Fruit fly (Drosophila melanogaster) whole organism: Measurements from ENCODE around the gene Adi1.
A peak's percentile ranks its signal among the peaks of the same experiment; 100 is the strongest.

Source experiments
- CG8478 ChIP-seq: fragments of >200 bp; optimal IDR thresholded peaks from 2 replicates; lab custom pipeline; 2018; ENCODE audit warnings: inconsistent platforms
- Dll ChIP-seq: fragments of >200 bp; optimal IDR thresholded peaks from 2 replicates; lab custom pipeline; 2017
- EcR ChIP-seq, 2 experiments: fragments of >200 bp; optimal IDR thresholded peaks; 2 replicates each; lab custom pipeline; 2017; ENCODE audit warnings: missing biosample characterization in 2 of 2, missing genetic modification characterization in 2 of 2, missing genetic modification reagents in 2 of 2
- pan ChIP-seq: fragments of >200 bp; optimal IDR thresholded peaks from 2 replicates; lab custom pipeline; 2017
- psq ChIP-seq: fragments of >200 bp; optimal IDR thresholded peaks from 2 replicates; lab custom pipeline; 2017
- usp ChIP-seq: fragments of >200 bp; optimal IDR thresholded peaks from 2 replicates; lab custom pipeline; 2017; ENCODE audit warnings: missing biosample characterization, missing genetic modification characterization, mixed read lengths

Adi1 gene

DNA sequence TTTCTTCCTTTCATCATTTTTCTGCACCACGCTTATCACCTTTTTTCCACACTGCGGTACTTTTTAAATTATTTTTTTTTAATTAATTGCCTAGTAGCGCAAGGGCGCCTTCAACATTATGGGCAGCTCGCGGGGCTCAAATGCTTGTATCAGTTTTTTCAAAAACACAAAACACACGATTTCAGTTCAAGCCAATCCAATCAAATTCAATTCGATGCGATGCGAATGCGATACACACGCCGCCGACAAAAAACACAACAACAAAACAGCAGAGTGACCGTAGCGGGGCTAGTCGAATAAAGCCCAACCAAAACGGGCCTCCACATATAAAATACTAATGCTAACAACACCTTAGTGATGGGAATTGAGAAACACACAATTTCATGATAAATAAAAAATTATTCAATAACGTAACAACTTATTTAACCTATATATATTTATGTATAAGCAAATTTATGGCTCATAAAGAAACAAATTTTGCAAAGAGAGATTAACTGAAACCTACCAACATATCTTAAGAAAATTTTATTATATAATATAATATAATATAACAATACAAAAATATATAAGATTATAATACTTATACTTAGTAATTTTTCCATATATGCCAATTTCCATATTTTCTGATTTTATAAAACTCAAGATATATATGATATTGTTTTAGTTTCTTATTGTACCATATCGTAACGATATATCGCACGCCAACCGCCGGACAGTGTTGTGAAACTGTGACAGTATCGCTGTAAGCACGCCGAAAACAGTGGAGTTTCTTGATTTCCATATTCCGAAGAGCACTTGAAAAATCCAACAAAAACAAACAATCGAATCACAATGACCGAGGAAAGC, 2.2 kb upstream of the Adi1 start, which contains the start of the genes CG32066 and CG8003:
CG32066 (minus strand) TSS at position 270 of the 846 bp plus-strand sequence.
CG8003 (plus strand) TSS at position 732 of the 846 bp plus-strand sequence.
- TF ChIP-seq usp (GFP tag; lab: Kevin White, UChicago) (no peak), Dll (lab: Kevin White, UChicago) (no peak), pan (lab: Kevin White, UChicago) (no peak), psq (lab: Kevin White, UChicago) (no peak), CG8478 (lab: Kevin White, UChicago) (no peak), EcR (GFP tag; optimal IDR thresholded peaks at IDR 0.05; lab: Kevin White, UChicago) (no peak)

DNA sequence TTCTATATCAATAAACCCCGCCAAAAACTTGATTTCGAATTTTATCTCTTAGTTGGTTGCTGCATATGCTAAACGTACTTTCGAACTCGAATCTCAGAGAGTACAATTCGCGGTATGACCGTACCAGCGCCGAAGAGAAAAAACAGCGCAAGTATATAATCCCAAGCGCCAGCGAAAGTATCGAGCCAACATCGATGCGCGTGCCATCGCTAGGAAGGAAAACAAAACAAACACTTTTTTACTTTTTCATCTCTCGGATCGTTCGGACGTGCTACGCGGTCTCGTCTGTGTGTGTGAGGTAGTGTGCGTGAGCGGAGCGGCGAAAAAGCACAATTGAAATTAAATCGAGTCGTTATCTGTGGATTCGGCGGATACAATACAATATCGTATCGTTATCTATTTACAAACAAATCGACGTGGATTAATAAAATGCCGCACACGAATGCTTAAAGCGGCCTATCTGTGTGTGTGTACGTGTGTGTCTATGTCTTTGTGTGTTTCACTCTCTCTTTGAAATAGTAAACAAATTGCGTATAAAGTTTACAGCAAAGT, 1.4 kb downstream of the Adi1 start, which contains the start of gene simj:
simj (plus strand) TSS at position 229 of the 552 bp plus-strand sequence.
- no peak for TF ChIP-seq usp (GFP tag; lab: Kevin White, UChicago)
- no peak for TF ChIP-seq Dll (lab: Kevin White, UChicago)
- TF ChIP-seq pan (lab: Kevin White, UChicago) = no peak
- no peak for TF ChIP-seq CG8478 (lab: Kevin White, UChicago)
- no peak for TF ChIP-seq psq (lab: Kevin White, UChicago)
- no peak for TF ChIP-seq EcR (GFP tag; optimal IDR thresholded peaks at IDR 0.05; lab: Kevin White, UChicago)

DNA sequence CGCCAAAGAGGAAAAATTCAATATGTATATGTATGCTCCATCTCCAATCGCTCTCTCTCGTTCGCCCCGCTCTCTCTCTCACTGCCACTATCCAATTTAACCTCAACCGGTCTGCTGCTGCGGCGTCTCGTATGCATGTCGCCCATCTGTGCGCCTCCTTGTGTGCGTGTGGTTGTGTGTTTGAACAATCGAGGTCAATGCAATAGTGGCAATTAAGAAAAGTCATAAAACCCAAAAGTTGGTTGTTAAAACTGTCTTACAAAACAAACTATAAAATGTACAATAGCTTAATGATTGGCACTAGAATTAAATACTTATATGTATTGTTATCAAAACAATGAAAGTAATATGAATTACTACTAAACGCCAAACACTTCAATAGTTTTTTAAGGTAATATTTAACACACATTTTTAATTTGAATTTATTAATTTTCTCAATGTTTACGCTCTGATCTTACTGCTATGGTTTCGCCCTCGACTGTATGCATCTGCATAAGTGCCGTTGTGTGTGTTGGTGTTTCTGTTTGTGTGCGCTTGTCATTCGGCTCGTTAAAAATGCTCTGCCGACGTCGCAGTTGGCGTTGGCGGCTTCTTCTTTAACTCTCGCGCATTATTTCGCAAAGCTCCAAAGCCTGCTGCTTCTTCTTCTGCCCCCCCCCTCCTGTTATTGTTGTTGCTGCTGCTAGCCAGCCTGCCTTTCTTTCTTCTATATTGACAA, 2.4 kb downstream of the Adi1 start:
- TF ChIP-seq psq (lab: Kevin White, UChicago) (no peak), Dll (lab: Kevin White, UChicago) (no peak), usp (GFP tag; lab: Kevin White, UChicago) (no peak), CG8478 (lab: Kevin White, UChicago) (no peak), EcR (GFP tag; optimal IDR thresholded peaks at IDR 0.05; lab: Kevin White, UChicago) (no peak), pan (lab: Kevin White, UChicago) (no peak)

DNA sequence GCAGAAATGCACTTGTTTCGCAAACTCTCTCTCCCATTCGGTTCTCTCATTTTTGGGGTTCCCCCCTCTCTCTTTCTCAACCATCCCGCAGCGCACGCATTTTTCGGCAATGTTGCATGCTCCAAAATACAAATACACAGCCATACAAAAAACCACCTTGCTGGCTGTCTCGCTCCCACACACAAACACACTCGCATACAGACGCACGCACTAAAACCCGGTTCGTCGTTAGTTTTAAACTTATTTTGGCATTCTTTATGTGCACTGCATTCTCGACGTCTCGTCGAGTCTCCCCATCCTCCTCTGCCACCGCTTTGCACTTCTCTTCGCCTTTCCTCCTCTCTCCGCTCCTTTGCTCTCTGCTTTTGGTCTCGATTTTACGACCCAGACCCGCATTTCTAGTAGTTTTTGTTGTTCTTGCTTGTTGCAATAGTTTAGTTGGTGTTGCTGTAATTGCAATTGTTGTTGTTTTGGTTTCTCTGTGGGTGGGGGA, 3.4 kb downstream of the Adi1 start:
- no peak for TF ChIP-seq psq (lab: Kevin White, UChicago)
- TF ChIP-seq usp (GFP tag; lab: Kevin White, UChicago) = no peak
- no peak for TF ChIP-seq CG8478 (lab: Kevin White, UChicago)
- TF ChIP-seq Dll (lab: Kevin White, UChicago) = peak; percentile 56
- no peak for TF ChIP-seq EcR (GFP tag; optimal IDR thresholded peaks at IDR 0.05; lab: Kevin White, UChicago)
- no peak for TF ChIP-seq pan (lab: Kevin White, UChicago)

DNA sequence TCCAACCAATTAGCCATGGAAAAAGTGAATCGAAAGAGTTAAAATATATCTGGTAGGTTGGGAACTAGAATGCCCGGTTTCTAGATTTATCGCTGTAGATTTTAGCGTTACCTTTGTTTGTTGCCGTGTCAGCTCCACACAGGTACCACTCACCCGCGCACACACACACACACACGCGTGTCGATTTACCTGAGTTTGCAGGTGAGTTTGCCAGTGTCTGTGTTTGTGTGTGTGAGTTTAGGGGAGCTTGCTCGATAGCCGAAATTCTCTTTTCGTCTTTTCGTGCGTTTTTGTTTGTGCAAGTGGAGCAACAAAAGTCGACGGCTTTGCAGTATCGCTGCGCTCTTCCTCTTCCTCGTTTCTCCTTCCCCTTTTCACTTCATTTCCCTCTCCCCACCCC, 4.2 kb downstream of the Adi1 start:
- no peak for TF ChIP-seq CG8478 (lab: Kevin White, UChicago)
- no peak for TF ChIP-seq EcR (GFP tag; optimal IDR thresholded peaks at IDR 0.05; lab: Kevin White, UChicago)
- no peak for TF ChIP-seq pan (lab: Kevin White, UChicago)
- no peak for TF ChIP-seq usp (GFP tag; lab: Kevin White, UChicago)
- no peak for TF ChIP-seq Dll (lab: Kevin White, UChicago)
- TF ChIP-seq psq (lab: Kevin White, UChicago) = no peak

DNA sequence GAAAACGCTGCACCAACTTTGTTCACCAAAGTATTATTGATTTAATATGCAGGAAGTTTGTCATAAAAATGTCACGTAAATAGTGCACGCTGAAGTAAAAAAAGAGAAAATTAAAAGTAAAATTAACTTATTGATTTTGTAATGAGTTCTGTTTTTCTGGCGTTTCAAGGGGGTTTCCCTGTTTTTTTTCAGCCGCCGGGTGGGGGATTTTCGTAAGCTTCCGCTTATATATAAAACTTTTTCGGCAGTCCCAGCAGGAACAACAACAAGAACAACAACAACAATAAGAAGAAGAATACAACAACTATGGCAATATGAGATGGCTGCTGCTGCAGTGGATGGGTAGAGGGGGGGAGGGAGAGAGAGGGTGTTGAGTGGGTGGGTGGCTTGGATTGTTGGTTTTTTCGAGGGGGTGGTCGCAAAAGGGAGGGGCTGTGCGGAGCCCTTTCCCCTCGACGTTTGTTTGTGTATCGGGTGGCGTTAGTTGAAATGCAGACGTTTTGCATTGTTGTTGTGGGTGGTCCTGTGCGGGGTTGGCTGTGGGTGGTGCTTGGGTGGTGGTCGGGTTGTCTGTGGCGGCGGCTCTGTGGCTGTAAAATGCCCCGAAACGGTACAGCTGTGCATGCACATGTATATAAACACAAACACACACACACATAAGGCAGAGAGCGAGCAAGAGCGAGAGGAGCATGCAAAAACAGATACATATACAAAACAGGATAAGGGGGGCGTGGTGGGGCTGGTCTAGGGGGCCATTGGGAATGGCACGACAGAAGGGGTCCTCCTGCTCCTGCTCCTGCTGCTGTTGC, 6.6 kb downstream of the Adi1 start:
- TF ChIP-seq EcR (GFP tag; optimal IDR thresholded peaks at IDR 0.05; lab: Kevin White, UChicago) (no peak), psq (lab: Kevin White, UChicago) (no peak), usp (GFP tag; lab: Kevin White, UChicago) (no peak), Dll (lab: Kevin White, UChicago) (no peak), CG8478 (lab: Kevin White, UChicago) (no peak), pan (lab: Kevin White, UChicago) (no peak)

DNA sequence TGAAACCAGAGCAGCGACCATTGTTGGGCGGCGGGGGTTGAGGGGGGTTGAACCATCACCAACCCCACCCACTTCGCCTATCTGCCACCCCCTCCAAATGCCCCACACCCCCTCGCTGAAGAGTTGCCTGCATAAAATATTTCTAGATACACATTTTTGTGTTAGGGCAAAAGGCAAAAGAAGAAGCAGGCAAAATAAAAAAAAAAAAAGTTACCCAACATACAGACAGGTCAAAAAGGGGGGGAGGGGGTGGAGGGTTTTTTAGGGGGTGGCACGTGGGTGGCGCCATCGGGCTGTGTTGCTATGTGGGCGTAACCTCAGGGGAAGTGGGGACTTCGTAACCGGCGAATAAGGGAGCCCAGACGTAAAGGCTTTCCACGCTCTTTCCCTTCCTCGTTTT, 9.4 kb downstream of the Adi1 start:
- no peak for TF ChIP-seq psq (lab: Kevin White, UChicago)
- TF ChIP-seq usp (GFP tag; lab: Kevin White, UChicago) = no peak
- TF ChIP-seq CG8478 (lab: Kevin White, UChicago) = no peak
- no peak for TF ChIP-seq pan (lab: Kevin White, UChicago)
- no peak for TF ChIP-seq Dll (lab: Kevin White, UChicago)

DNA sequence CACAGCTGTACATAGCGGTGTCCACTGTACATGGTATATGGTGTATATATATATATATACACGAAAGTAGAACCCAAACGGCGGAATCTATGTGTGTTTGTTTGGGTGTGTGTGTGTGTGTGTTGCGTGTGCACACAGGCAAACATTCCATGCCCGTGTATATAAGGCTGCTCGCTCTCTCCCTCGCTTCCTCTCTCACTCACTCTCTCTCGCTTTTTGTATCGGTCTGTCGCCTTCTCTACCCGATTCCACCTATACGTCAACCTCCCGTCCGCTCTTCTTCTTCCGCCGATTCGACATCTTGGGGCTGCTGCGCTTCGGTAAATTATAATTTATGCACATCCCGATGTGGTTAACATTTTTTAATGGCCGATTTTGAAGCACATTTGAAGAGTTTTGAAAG, 11.0 kb downstream of the Adi1 start:
- TF ChIP-seq Dll (lab: Kevin White, UChicago) = no peak
- TF ChIP-seq pan (lab: Kevin White, UChicago) = no peak
- no peak for TF ChIP-seq usp (GFP tag; lab: Kevin White, UChicago)
- no peak for TF ChIP-seq EcR (GFP tag; optimal IDR thresholded peaks at IDR 0.05; lab: Kevin White, UChicago)
- TF ChIP-seq psq (lab: Kevin White, UChicago) = no peak

DNA sequence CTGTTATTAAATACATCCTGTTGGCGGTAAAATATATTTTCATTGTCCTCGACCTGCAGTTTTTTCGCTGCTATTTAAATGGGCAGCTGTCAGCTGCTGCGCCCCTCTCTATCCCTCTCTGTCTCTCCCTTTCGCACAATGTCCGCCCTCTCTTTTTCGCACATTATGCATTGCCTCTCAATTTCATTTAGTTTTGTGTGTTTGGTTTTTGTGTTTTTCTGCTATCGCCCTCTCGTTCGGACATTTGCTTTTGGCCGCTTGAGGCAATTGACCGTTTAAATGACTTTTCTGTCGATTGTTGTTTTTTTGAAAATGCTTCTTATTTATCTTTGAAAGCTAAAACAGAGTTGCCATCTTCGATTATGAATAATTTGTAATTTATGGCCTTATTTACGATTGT, 11.8 kb downstream of the Adi1 start:
- TF ChIP-seq pan (lab: Kevin White, UChicago) = no peak
- TF ChIP-seq EcR (GFP tag; optimal IDR thresholded peaks at IDR 0.05; lab: Kevin White, UChicago) = no peak
